Worm (Caenorhabditis elegans) whole organism, late embryonic: ENCODE results near the gene Y66H1A.8.

Experiments used
- C38D4.7 ChIP-seq: fragments of 200-800 bp; sonication (Bioruptor generic); optimal IDR thresholded peaks from 2 replicates; lab custom pipeline; 2018; ENCODE audit warnings: mild to moderate bottlenecking, missing genetic modification characterization, moderate library complexity, missing compliant biosample characterization
- ceh-14 ChIP-seq: sonication (generic microtip); optimal IDR thresholded peaks from 2 replicates; lab custom pipeline; 2016; ENCODE audit warnings: missing genotype, missing genetic modification characterization, missing compliant biosample characterization
- hlh-13 ChIP-seq: fragments of 200-800 bp; sonication (Bioruptor generic); optimal IDR thresholded peaks from 2 replicates; lab custom pipeline; 2018; ENCODE audit warnings: mild to moderate bottlenecking, missing genetic modification characterization, missing compliant biosample characterization
- hlh-30 ChIP-seq: sonication (generic microtip); optimal IDR thresholded peaks from 2 replicates; lab custom pipeline; 2017; ENCODE audit warnings: antibody characterized with exemption, missing genetic modification characterization, missing compliant biosample characterization; ENCODE audit not compliant: insufficient read depth
- nhr-11 ChIP-seq: fragments of 150-350 bp; optimal IDR thresholded peaks from 2 replicates; lab custom pipeline; 2014; ENCODE audit warnings: missing biosample characterization, missing genetic modification characterization
- pag-3 ChIP-seq: sonication (generic microtip); optimal IDR thresholded peaks from 2 replicates; lab custom pipeline; 2016; ENCODE audit warnings: missing compliant biosample characterization, missing genetic modification characterization, borderline replicate concordance
- unc-3 ChIP-seq, 2 experiments: fragments of 200-800 bp in 1 of 2; sonication (Bioruptor generic) in 1 of 2; sonication (generic microtip) in 1 of 2; conservative IDR thresholded peaks in 1 of 2; optimal IDR thresholded peaks in 1 of 2; 2 replicates each; pipeline versions ENCODE4 v1.3.6 to Lab custom; 2016 to 2022; ENCODE audit warnings: missing compliant biosample characterization in 2 of 2, missing genetic modification characterization in 2 of 2, missing genetic modification reagents in 1 of 2
- unc-86 ChIP-seq: sonication (generic microtip); optimal IDR thresholded peaks from 2 replicates; lab custom pipeline; 2016; ENCODE audit warnings: missing genetic modification characterization, missing compliant biosample characterization
- ztf-16 ChIP-seq: sonication (generic microtip); optimal IDR thresholded peaks from 2 replicates; lab custom pipeline; 2017; ENCODE audit warnings: missing genetic modification characterization, missing compliant biosample characterization

- TF ChIP-seq pag-3 (tag; lab: Kevin White, UChicago) (no peak), hlh-30 (no peak), ceh-14 (tag; lab: Kevin White, UChicago) (no peak), hlh-13 (no peak), unc-3 (GFP tag; conservative IDR thresholded peaks at IDR 0.05; lab: Robert Waterston, UW) (no peak), unc-3 (tag; optimal IDR thresholded peaks at IDR 0.05; lab: Kevin White, UChicago) (no peak), nhr-11 (no peak), ztf-16 (tag; lab: Kevin White, UChicago) (no peak), C38D4.7 (GFP tag; lab: Kevin White, UChicago) (no peak), unc-86 (tag; lab: Kevin White, UChicago) (no peak)
Observed at ce11 chrIV:445377-445776, 9.3 kb downstream of the Y66H1A.8 start, which contains the start of gene dpm-1.
